Worm (Caenorhabditis elegans) whole organism, late embryonic: Measurements from ENCODE around the gene T25B9.11.
"Not testable (repeated sequence)": the region's sequence is repeated elsewhere in the genome, so short reads cannot be mapped to it uniquely, and the experiment has no call there.

ENCODE experiments used
- C08G9.2 ChIP-seq: sonication (generic microtip); optimal IDR thresholded peaks from 2 replicates; lab custom pipeline; 2016; ENCODE audit warnings: mild to moderate bottlenecking, missing genetic modification characterization, moderate library complexity, missing compliant biosample characterization
- C38D4.7 ChIP-seq: fragments of 200-800 bp; sonication (Bioruptor generic); optimal IDR thresholded peaks from 2 replicates; lab custom pipeline; 2018; ENCODE audit warnings: mild to moderate bottlenecking, missing genetic modification characterization, moderate library complexity, missing compliant biosample characterization
- F13H6.1 ChIP-seq: sonication (generic microtip); optimal IDR thresholded peaks from 2 replicates; lab custom pipeline; 2016; ENCODE audit warnings: missing genetic modification characterization, missing compliant biosample characterization
- K09A11.1 ChIP-seq: sonication (generic microtip); optimal IDR thresholded peaks from 2 replicates; lab custom pipeline; 2017; ENCODE audit warnings: antibody characterized with exemption, mild to moderate bottlenecking, missing genetic modification characterization, missing compliant biosample characterization; ENCODE audit not compliant: insufficient read depth
- Y22D7AL.16 ChIP-seq: sonication (generic microtip); optimal IDR thresholded peaks from 2 replicates; lab custom pipeline; 2016; ENCODE audit warnings: missing genetic modification characterization, missing compliant biosample characterization
- ahr-1 ChIP-seq: sonication (generic microtip); optimal IDR thresholded peaks from 2 replicates; lab custom pipeline; 2016; ENCODE audit warnings: missing genetic modification characterization, missing compliant biosample characterization
- ama-1 ChIP-seq: fragments of 150-350 bp; optimal IDR thresholded peaks from 2 replicates; lab custom pipeline; 2014
- ceh-24 ChIP-seq: sonication (generic microtip); optimal IDR thresholded peaks from 2 replicates; lab custom pipeline; 2016; ENCODE audit warnings: mild to moderate bottlenecking, missing genetic modification characterization, missing compliant biosample characterization
- ceh-31 ChIP-seq: sonication (generic microtip); optimal IDR thresholded peaks from 2 replicates; lab custom pipeline; 2016; ENCODE audit warnings: missing genetic modification characterization, missing compliant biosample characterization
- ceh-45 ChIP-seq: fragments of 200-800 bp; sonication (Bioruptor generic); IDR thresholded peaks from 2 replicates; pipeline ENCODE4 v1.3.6; 2022; ENCODE audit warnings: missing genetic modification reagents, missing genetic modification characterization, missing compliant biosample characterization
- ceh-48 ChIP-seq: sonication (generic microtip); optimal IDR thresholded peaks from 2 replicates; lab custom pipeline; 2016; ENCODE audit warnings: missing genetic modification characterization, inconsistent platforms, missing compliant biosample characterization
- dmd-4 ChIP-seq: sonication (generic microtip); optimal IDR thresholded peaks from 2 replicates; lab custom pipeline; 2016; ENCODE audit warnings: borderline replicate concordance, missing genetic modification characterization, missing compliant biosample characterization
- elt-2 ChIP-seq: sonication (generic microtip); optimal IDR thresholded peaks from 2 replicates; lab custom pipeline; 2016; ENCODE audit warnings: missing genetic modification reagents, missing genetic modification characterization, missing compliant biosample characterization
- fkh-10 ChIP-seq: fragments of 150-350 bp; optimal IDR thresholded peaks from 2 replicates; lab custom pipeline; 2014; ENCODE audit warnings: missing biosample characterization, missing genetic modification reagents, missing genetic modification characterization
- fkh-6 ChIP-seq: sonication (generic microtip); optimal IDR thresholded peaks from 2 replicates; lab custom pipeline; 2016; ENCODE audit warnings: missing genetic modification characterization, missing compliant biosample characterization
- gmeb-2 ChIP-seq: sonication (generic microtip); optimal IDR thresholded peaks from 2 replicates; lab custom pipeline; 2016; ENCODE audit warnings: missing genetic modification characterization, inconsistent platforms, missing compliant biosample characterization
- hlh-30 ChIP-seq: sonication (generic microtip); optimal IDR thresholded peaks from 2 replicates; lab custom pipeline; 2017; ENCODE audit warnings: antibody characterized with exemption, missing genetic modification characterization, missing compliant biosample characterization; ENCODE audit not compliant: insufficient read depth
- hlh-6 ChIP-seq: sonication (generic microtip); optimal IDR thresholded peaks from 2 replicates; lab custom pipeline; 2016; ENCODE audit warnings: missing genotype, missing genetic modification characterization, missing compliant biosample characterization
- lim-6 ChIP-seq: sonication (generic microtip); optimal IDR thresholded peaks from 2 replicates; lab custom pipeline; 2016; ENCODE audit warnings: missing genetic modification characterization, missing compliant biosample characterization
- lin-11 ChIP-seq: fragments of 200-800 bp; sonication (Bioruptor generic); optimal IDR thresholded peaks from 2 replicates; lab custom pipeline; 2018; ENCODE audit warnings: mild to moderate bottlenecking, missing genetic modification characterization, missing compliant biosample characterization
- odd-2 ChIP-seq: sonication (generic microtip); optimal IDR thresholded peaks from 2 replicates; lab custom pipeline; 2017; ENCODE audit warnings: antibody characterized with exemption, mild to moderate bottlenecking, missing genetic modification characterization, missing compliant biosample characterization
- pax-1 ChIP-seq: fragments of 150-350 bp; optimal IDR thresholded peaks from 2 replicates; lab custom pipeline; 2014; ENCODE audit warnings: missing biosample characterization, missing genetic modification characterization
- pqm-1 ChIP-seq: sonication (generic microtip); optimal IDR thresholded peaks from 2 replicates; lab custom pipeline; 2016; ENCODE audit warnings: missing genetic modification characterization, missing compliant biosample characterization
- pros-1 ChIP-seq: fragments of 150-350 bp; optimal IDR thresholded peaks from 2 replicates; lab custom pipeline; 2014; ENCODE audit warnings: missing biosample characterization, missing genetic modification reagents, missing genetic modification characterization
- ref-2 ChIP-seq: sonication (generic microtip); optimal IDR thresholded peaks from 2 replicates; lab custom pipeline; 2016; ENCODE audit warnings: missing genetic modification characterization, missing compliant biosample characterization
- sdc-2 ChIP-seq: sonication (generic microtip); optimal IDR thresholded peaks from 2 replicates; lab custom pipeline; 2016; ENCODE audit warnings: missing genotype, missing genetic modification characterization, missing compliant biosample characterization
- sox-4 ChIP-seq: sonication (generic microtip); optimal IDR thresholded peaks from 2 replicates; lab custom pipeline; 2017; ENCODE audit warnings: mild to moderate bottlenecking, missing genetic modification characterization, inconsistent platforms, missing compliant biosample characterization
- unc-3 ChIP-seq, 2 experiments: fragments of 200-800 bp in 1 of 2; sonication (Bioruptor generic) in 1 of 2; sonication (generic microtip) in 1 of 2; conservative IDR thresholded peaks in 1 of 2; optimal IDR thresholded peaks in 1 of 2; 2 replicates each; pipeline versions ENCODE4 v1.3.6 to Lab custom; 2016 to 2022; ENCODE audit warnings: missing compliant biosample characterization in 2 of 2, missing genetic modification characterization in 2 of 2, missing genetic modification reagents in 1 of 2
- unc-42 ChIP-seq: sonication (generic microtip); optimal IDR thresholded peaks from 2 replicates; lab custom pipeline; 2016; ENCODE audit warnings: missing genotype, missing genetic modification characterization, missing compliant biosample characterization
- unc-55 ChIP-seq: sonication (generic microtip); optimal IDR thresholded peaks from 2 replicates; lab custom pipeline; 2017; ENCODE audit warnings: missing biosample characterization, missing genetic modification reagents, missing genetic modification characterization
- ztf-16 ChIP-seq: sonication (generic microtip); optimal IDR thresholded peaks from 2 replicates; lab custom pipeline; 2017; ENCODE audit warnings: missing genetic modification characterization, missing compliant biosample characterization

T25B9.11 gene

DNA sequence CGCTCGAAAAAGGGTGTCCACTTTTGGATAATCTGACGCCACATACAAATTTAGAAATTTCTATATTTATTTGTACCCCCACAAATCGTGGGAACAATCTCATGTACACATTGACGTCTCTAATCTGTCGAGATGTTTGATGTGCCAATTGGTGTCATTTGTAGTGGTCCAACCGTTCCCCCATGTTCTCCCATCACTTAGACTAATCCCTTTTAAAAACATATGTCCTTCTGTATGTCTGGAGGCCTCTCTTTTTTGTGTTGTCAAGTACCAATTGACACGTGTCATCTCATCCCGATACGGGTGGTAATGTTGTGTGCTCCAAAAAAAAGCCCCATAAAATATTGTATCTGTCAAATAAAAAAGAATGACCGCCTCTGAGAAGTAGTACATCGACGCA lies 19.0 kb upstream of the T25B9.11 start:
- TF ChIP-seq hlh-6 (tag; lab: Kevin White, UChicago), result no peak
- TF ChIP-seq pqm-1 (tag; lab: Kevin White, UChicago), result no peak
- TF ChIP-seq F13H6.1 (tag; lab: Kevin White, UChicago), result no peak

- TF ChIP-seq Y22D7AL.16 (tag; lab: Kevin White, UChicago), result no peak
- no peak for TF ChIP-seq fkh-6 (tag; lab: Kevin White, UChicago)
Measured at ce11 chrIV:10750041-10750440, 14.3 kb upstream of the T25B9.11 start, which contains the start of gene T25B9.1. T25B9.1 (minus strand) TSS chrIV:10750141.

DNA sequence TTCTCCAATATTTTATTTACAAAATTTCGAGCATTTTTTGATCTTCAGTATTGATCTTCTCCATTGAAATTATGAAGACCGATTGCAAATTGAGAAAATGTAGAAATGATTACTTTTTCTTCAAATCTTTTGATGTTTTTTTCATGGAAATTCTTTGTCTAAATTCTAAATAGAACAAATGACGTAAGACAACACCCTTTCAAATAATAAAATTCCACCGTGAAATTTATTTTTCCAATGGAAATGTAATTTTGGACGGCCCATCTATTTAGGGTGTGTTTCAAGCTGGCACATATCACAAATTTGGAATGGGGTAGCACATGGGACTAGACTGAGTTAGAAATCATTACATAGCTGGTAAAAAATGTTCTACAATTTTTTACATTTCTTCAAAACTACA lies 12.6 kb upstream of the T25B9.11 start, which contains the start of gene T25B9.2:
Gene T25B9.2, minus strand, starts transcription at position 101 of the 400 bp plus-strand sequence.
- not testable (repeated sequence) for TF ChIP-seq sox-4 (tag; lab: Kevin White, UChicago); ceh-45 (GFP tag; lab: Robert Waterston, UW); unc-3 (GFP tag; conservative IDR thresholded peaks at IDR 0.05; lab: Robert Waterston, UW); unc-3 (tag; optimal IDR thresholded peaks at IDR 0.05; lab: Kevin White, UChicago)

- no peak for TF ChIP-seq ama-1 (lab: Kevin White, UChicago)
- no peak for TF ChIP-seq pros-1 (tag; lab: Kevin White, UChicago)
- no peak for TF ChIP-seq sdc-2 (tag; lab: Kevin White, UChicago)
- no peak for TF ChIP-seq ceh-31 (tag; lab: Kevin White, UChicago)
- no peak for TF ChIP-seq ceh-48 (tag; lab: Kevin White, UChicago)
Measured at ce11 chrIV:10754685-10755084, 9.6 kb upstream of the T25B9.11 start, which contains the start of gene T25B9.5. T25B9.5 (minus strand) TSS chrIV:10754785.

ce11 chrIV:10757616-10758193 lies 6.6 kb upstream of the T25B9.11 start, which contains the start of the genes T25B9.4 and T25B9.6:
T25B9.4 (minus strand) TSS chrIV:10757716.
T25B9.6 (plus strand) TSS chrIV:10758143.
- TF ChIP-seq fkh-10 (GFP tag; lab: Kevin White, UChicago) (no peak), dmd-4 (tag; lab: Kevin White, UChicago) (no peak), C38D4.7 (GFP tag; lab: Kevin White, UChicago) (no peak), odd-2 (no peak), gmeb-2 (tag; lab: Kevin White, UChicago) (no peak), ceh-24 (tag; lab: Kevin White, UChicago) (no peak), K09A11.1 (no peak), hlh-30 (tag; lab: Kevin White, UChicago) (no peak), C08G9.2 (no peak), unc-55 (no peak), lim-6 (tag; lab: Kevin White, UChicago) (no peak), lin-11 (tag; lab: Kevin White, UChicago) (no peak), ref-2 (no peak), ztf-16 (tag; lab: Kevin White, UChicago) (no peak), unc-42 (tag; lab: Kevin White, UChicago) (no peak)

- TF ChIP-seq gmeb-2 (tag; lab: Kevin White, UChicago), result no peak
- peak; percentile 83 for TF ChIP-seq elt-2 (tag; lab: Kevin White, UChicago)
- TF ChIP-seq fkh-10 (GFP tag; lab: Kevin White, UChicago), result no peak
- TF ChIP-seq ahr-1, result no peak
- no peak for TF ChIP-seq pax-1 (tag; lab: Kevin White, UChicago)
Measured at ce11 chrIV:10761344-10761743, 3.0 kb upstream of the T25B9.11 start, which contains the start of gene ugt-54. ugt-54 (plus strand) TSS chrIV:10761698.
